Fruit fly (Drosophila melanogaster) whole organism, embryonic: ENCODE results near the gene Drs.

Experiments used
- BtbVII ChIP-seq: fragments of 200-800 bp; sonication (Bioruptor generic); optimal IDR thresholded peaks from 3 replicates; lab custom pipeline; 2017; ENCODE audit warnings: missing biosample characterization, mild to moderate bottlenecking, missing genetic modification characterization
- CG10274 ChIP-seq: fragments of 200-800 bp; sonication (Bioruptor generic); optimal IDR thresholded peaks from 3 replicates; lab custom pipeline; 2017; ENCODE audit warnings: missing biosample characterization, mild to moderate bottlenecking, missing genetic modification characterization
- CG10366 ChIP-seq: fragments of 200-800 bp; sonication (Bioruptor generic); IDR thresholded peaks from 2 replicates; pipeline ENCODE4 v1.3.6; 2022; ENCODE audit warnings: missing biosample characterization, missing genetic modification characterization
- CG10462 ChIP-seq: fragments of 200-800 bp; sonication (Bioruptor generic); optimal IDR thresholded peaks from 2 replicates; lab custom pipeline; 2016; ENCODE audit warnings: missing biosample characterization, missing genetic modification characterization
- CG10979 ChIP-seq: fragments of 200-800 bp; sonication (Bioruptor generic); optimal IDR thresholded peaks from 2 replicates; lab custom pipeline; 2018; ENCODE audit warnings: missing biosample characterization, mild to moderate bottlenecking, missing genetic modification characterization, moderate library complexity
- CG11093 ChIP-seq: fragments of 200-800 bp; sonication (Bioruptor generic); IDR thresholded peaks from 3 replicates; pipeline ENCODE4 v1.3.6; 2022; ENCODE audit warnings: missing biosample characterization, missing genetic modification characterization
- CG11723 ChIP-seq: fragments of 200-800 bp; sonication (Bioruptor generic); optimal IDR thresholded peaks from 2 replicates; lab custom pipeline; 2017; ENCODE audit warnings: missing biosample characterization, mild to moderate bottlenecking, missing genetic modification characterization
- CG13894 ChIP-seq: fragments of 200-800 bp; sonication (Bioruptor generic); optimal IDR thresholded peaks from 3 replicates; lab custom pipeline; 2018; ENCODE audit warnings: missing biosample characterization, mild to moderate bottlenecking, missing genetic modification characterization, moderate library complexity
- CG14965 ChIP-seq: fragments of 200-800 bp; sonication (Bioruptor generic); optimal IDR thresholded peaks from 2 replicates; lab custom pipeline; 2016; ENCODE audit warnings: missing biosample characterization, missing genetic modification characterization, borderline replicate concordance
- CG17912 ChIP-seq: fragments of 200-800 bp; sonication (Bioruptor generic); optimal IDR thresholded peaks from 2 replicates; lab custom pipeline; 2018; ENCODE audit warnings: missing biosample characterization, mild to moderate bottlenecking, missing genetic modification characterization
- CG18011 ChIP-seq: fragments of 200-800 bp; sonication (Bioruptor generic); optimal IDR thresholded peaks from 2 replicates; lab custom pipeline; 2017; ENCODE audit warnings: missing biosample characterization, missing genetic modification characterization, mild to moderate bottlenecking, moderate library complexity, missing genotype
- CG1832 ChIP-seq: fragments of 200-800 bp; sonication (Bioruptor generic); optimal IDR thresholded peaks from 2 replicates; lab custom pipeline; 2017; ENCODE audit warnings: missing biosample characterization, mild to moderate bottlenecking, missing genetic modification characterization, inconsistent platforms
- CG18619 ChIP-seq: fragments of 200-800 bp; sonication (Bioruptor generic); optimal IDR thresholded peaks from 3 replicates; lab custom pipeline; 2017; ENCODE audit warnings: missing biosample characterization, mild to moderate bottlenecking, missing genetic modification characterization
- CG30020 ChIP-seq: fragments of 200-800 bp; optimal IDR thresholded peaks from 2 replicates; lab custom pipeline; 2019; ENCODE audit warnings: missing biosample characterization, mild to moderate bottlenecking, missing genetic modification characterization, moderate library complexity
- CG30403 ChIP-seq: fragments of 200-800 bp; sonication (Bioruptor generic); optimal IDR thresholded peaks from 3 replicates; lab custom pipeline; 2016; ENCODE audit warnings: missing biosample characterization, missing genetic modification characterization
- CG3407 ChIP-seq: fragments of 200-800 bp; sonication (Bioruptor generic); optimal IDR thresholded peaks from 2 replicates; lab custom pipeline; 2018; ENCODE audit warnings: missing biosample characterization, mild to moderate bottlenecking, missing genetic modification characterization
- CG3995 ChIP-seq: fragments of 200-800 bp; sonication (Bioruptor generic); optimal IDR thresholded peaks from 3 replicates; lab custom pipeline; 2016; ENCODE audit warnings: missing biosample characterization, missing genetic modification characterization
- CG6254 ChIP-seq: fragments of 200-800 bp; sonication (Bioruptor generic); optimal IDR thresholded peaks from 3 replicates; lab custom pipeline; 2017; ENCODE audit warnings: mild to moderate bottlenecking, missing biosample characterization, missing genetic modification reagents, missing genetic modification characterization
- CG6272 ChIP-seq: fragments of 200-800 bp; sonication (Bioruptor generic); IDR thresholded peaks from 2 replicates; pipeline ENCODE4 v1.3.6; 2022; ENCODE audit warnings: missing biosample characterization, missing genetic modification characterization
- CG8290 ChIP-seq, 3 experiments: fragments of 200-800 bp; sonication (Bioruptor generic); optimal IDR thresholded peaks; 2 replicates each; lab custom pipeline; 2016 to 2019; ENCODE audit warnings: missing biosample characterization in 3 of 3, missing genetic modification characterization in 3 of 3, mild to moderate bottlenecking in 2 of 3, moderate library complexity in 1 of 3
- CG8359 ChIP-seq: fragments of 200-800 bp; sonication (Bioruptor generic); optimal IDR thresholded peaks from 2 replicates; lab custom pipeline; 2017; ENCODE audit warnings: missing biosample characterization, mild to moderate bottlenecking, missing genetic modification characterization, borderline replicate concordance
- CG8944 ChIP-seq: fragments of 200-800 bp; sonication (Bioruptor generic); optimal IDR thresholded peaks from 3 replicates; lab custom pipeline; 2016; ENCODE audit warnings: missing biosample characterization, missing genetic modification characterization
- CG9215 ChIP-seq: fragments of 200-800 bp; sonication (Bioruptor generic); IDR thresholded peaks from 2 replicates; pipeline ENCODE4 v1.3.6; 2022; ENCODE audit warnings: missing biosample characterization, missing genetic modification characterization
- CG9727 ChIP-seq: fragments of 200-800 bp; sonication (Bioruptor generic); optimal IDR thresholded peaks from 3 replicates; lab custom pipeline; 2017; ENCODE audit warnings: missing biosample characterization, mild to moderate bottlenecking, missing genetic modification characterization
- CkIIα-i1 ChIP-seq: fragments of 200-800 bp; sonication (Bioruptor generic); IDR thresholded peaks from 2 replicates; pipeline ENCODE4 v1.3.6; 2022; ENCODE audit warnings: missing biosample characterization, missing genetic modification characterization
- Dbx ChIP-seq: fragments of 200-800 bp; sonication (Bioruptor generic); IDR thresholded peaks from 3 replicates; pipeline ENCODE4 v1.3.6; 2022; ENCODE audit warnings: missing biosample characterization, missing genetic modification characterization
- Fer1 ChIP-seq: fragments of 200-800 bp; sonication (Bioruptor generic); optimal IDR thresholded peaks from 2 replicates; lab custom pipeline; 2017; ENCODE audit warnings: missing biosample characterization, mild to moderate bottlenecking, missing genetic modification characterization
- Fer3 ChIP-seq: fragments of 200-800 bp; sonication (Bioruptor generic); optimal IDR thresholded peaks from 2 replicates; lab custom pipeline; 2018; ENCODE audit warnings: missing biosample characterization, mild to moderate bottlenecking, missing genetic modification characterization, moderate library complexity
- HHEX ChIP-seq: fragments of 200-800 bp; sonication (Bioruptor generic); optimal IDR thresholded peaks from 3 replicates; lab custom pipeline; 2017; ENCODE audit warnings: missing biosample characterization, mild to moderate bottlenecking, missing genetic modification characterization, missing genetic modification reagents
- Hsf ChIP-seq: fragments of 200-800 bp; sonication (Bioruptor generic); optimal IDR thresholded peaks from 3 replicates; lab custom pipeline; 2016; ENCODE audit warnings: missing biosample characterization, missing genetic modification characterization
- Nf-YB ChIP-seq: fragments of 200-800 bp; sonication (Bioruptor generic); optimal IDR thresholded peaks from 3 replicates; lab custom pipeline; 2019; ENCODE audit warnings: missing biosample characterization, mild to moderate bottlenecking, missing genetic modification characterization, moderate library complexity
- Six4 ChIP-seq: fragments of 200-800 bp; sonication (Bioruptor generic); optimal IDR thresholded peaks from 2 replicates; lab custom pipeline; 2016; ENCODE audit warnings: missing biosample characterization, missing genetic modification characterization
- Sry-δ ChIP-seq: fragments of 200-800 bp; sonication (Bioruptor generic); optimal IDR thresholded peaks from 2 replicates; lab custom pipeline; 2016; ENCODE audit warnings: missing biosample characterization, missing genetic modification characterization
- TFAM ChIP-seq: fragments of 200-800 bp; sonication (Bioruptor generic); optimal IDR thresholded peaks from 2 replicates; lab custom pipeline; 2017; ENCODE audit warnings: missing biosample characterization, missing genetic modification characterization, inconsistent platforms
- corto ChIP-seq: fragments of 200-800 bp; sonication (Bioruptor generic); optimal IDR thresholded peaks from 2 replicates; lab custom pipeline; 2016; ENCODE audit warnings: missing biosample characterization, mild to moderate bottlenecking, missing genetic modification characterization, moderate library complexity
- cwo ChIP-seq: fragments of 200-800 bp; sonication (Bioruptor generic); optimal IDR thresholded peaks from 3 replicates; lab custom pipeline; 2017; ENCODE audit warnings: missing biosample characterization, missing genetic modification characterization, mild to moderate bottlenecking, moderate library complexity, missing genetic modification reagents
- en ChIP-seq: fragments of 200-800 bp; sonication (Bioruptor generic); optimal IDR thresholded peaks from 2 replicates; lab custom pipeline; 2016; ENCODE audit warnings: missing biosample characterization, missing genetic modification characterization
- fd102C ChIP-seq: fragments of 200-800 bp; sonication (Bioruptor generic); optimal IDR thresholded peaks from 2 replicates; lab custom pipeline; 2018; ENCODE audit warnings: missing biosample characterization, mild to moderate bottlenecking, missing genetic modification characterization, moderate library complexity
- gcm2 ChIP-seq: fragments of 200-800 bp; sonication (Bioruptor generic); optimal IDR thresholded peaks from 2 replicates; lab custom pipeline; 2016; ENCODE audit warnings: missing biosample characterization, missing genetic modification characterization
- inv ChIP-seq: fragments of 200-800 bp; sonication (Bioruptor generic); IDR thresholded peaks from 2 replicates; pipeline ENCODE4 v1.3.6; 2022; ENCODE audit warnings: missing biosample characterization, missing genetic modification characterization; ENCODE audit not compliant: partially characterized antibody
- org-1 ChIP-seq: fragments of 200-800 bp; sonication (Bioruptor generic); optimal IDR thresholded peaks from 2 replicates; lab custom pipeline; 2017; ENCODE audit warnings: missing biosample characterization, missing genetic modification characterization
- otp ChIP-seq: fragments of 200-800 bp; sonication (Bioruptor generic); IDR thresholded peaks from 3 replicates; pipeline ENCODE4, ENCODE4 v1.3.6; 2022; ENCODE audit warnings: missing biosample characterization, missing genetic modification characterization
- pan ChIP-seq, 4 experiments: fragments of >200 bp in 3 of 4; fragments of 200-800 bp in 1 of 4; sonication (Bioruptor generic) in 1 of 4; optimal IDR thresholded peaks in 3 of 4; IDR thresholded peaks in 1 of 4; 2 replicates each; pipeline versions ENCODE4 v1.3.6 to Lab custom; 2017 to 2022; ENCODE audit warnings: missing biosample characterization in 2 of 4, missing genetic modification characterization in 2 of 4, mixed read lengths in 1 of 4
- ranshi ChIP-seq: fragments of 200-800 bp; sonication (Bioruptor generic); IDR thresholded peaks from 2 replicates; pipeline ENCODE4 v1.3.6; 2022; ENCODE audit warnings: missing biosample characterization, missing genetic modification characterization
- ro ChIP-seq: fragments of 200-800 bp; sonication (Bioruptor generic); IDR thresholded peaks from 2 replicates; pipeline ENCODE4 v1.3.6; 2022; ENCODE audit warnings: missing biosample characterization, missing genetic modification characterization
- tin ChIP-seq: fragments of 200-800 bp; sonication (Bioruptor generic); optimal IDR thresholded peaks from 3 replicates; lab custom pipeline; 2016; ENCODE audit warnings: missing biosample characterization, missing genetic modification characterization
- trem ChIP-seq: fragments of 200-800 bp; optimal IDR thresholded peaks from 3 replicates; lab custom pipeline; 2019; ENCODE audit warnings: missing biosample characterization, mild to moderate bottlenecking, missing genetic modification characterization, moderate library complexity

The Drs gene

DNA sequence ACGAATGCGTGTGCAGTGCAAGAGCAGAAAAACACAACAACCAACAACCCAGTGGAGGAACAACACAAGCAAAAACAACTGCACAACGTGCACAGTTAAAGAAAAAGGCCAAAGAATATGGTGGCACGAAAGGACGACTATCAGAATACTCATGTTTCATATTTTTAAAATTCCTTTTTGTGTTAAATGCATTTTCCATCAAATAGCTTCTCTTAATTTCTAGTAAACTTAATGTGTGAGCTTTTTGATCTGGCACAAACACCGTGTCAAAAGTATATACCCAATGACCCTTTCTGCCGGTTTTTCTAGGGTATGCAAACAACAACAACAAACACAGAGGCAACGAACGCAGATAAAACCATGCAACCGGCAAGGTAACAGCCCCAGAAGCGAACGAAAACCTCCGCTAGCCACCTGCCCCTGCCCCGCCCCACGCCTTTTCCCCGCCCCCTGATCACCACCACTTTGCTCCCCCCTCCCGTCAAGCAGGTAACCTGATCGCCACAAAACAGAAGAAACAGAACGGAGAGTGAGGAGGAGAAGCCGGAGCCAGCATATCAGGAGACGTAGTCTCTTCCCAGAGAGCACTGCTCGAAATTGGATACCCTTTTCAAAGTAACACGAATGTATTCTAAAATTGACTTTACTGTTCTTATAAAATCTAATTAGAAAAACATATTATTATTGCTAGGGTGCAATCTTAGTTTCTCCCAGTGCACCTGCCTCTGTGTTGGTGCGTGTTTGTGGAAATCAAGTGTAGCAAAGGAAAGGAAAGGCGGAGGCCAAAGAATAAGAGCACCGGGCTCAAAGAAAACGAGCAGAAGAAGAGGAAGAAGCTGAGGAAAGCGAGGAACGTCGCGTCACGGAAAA lies 25.7 kb downstream of the Drs start (continued):
- peak; percentile 96 for TF ChIP-seq CG10979 (tag; lab: Kevin White, UChicago)
- TF ChIP-seq CG3407 = peak; percentile 82
- TF ChIP-seq Fer3 = peak; percentile 30
- no peak for TF ChIP-seq CG13894
- peak; percentile 86 for TF ChIP-seq trem (tag; lab: Kevin White, UChicago)
- TF ChIP-seq CG8290 (GFP tag; optimal IDR thresholded peaks at IDR 0.05; lab: Kevin White, UChicago) = peak; percentile 90
- TF ChIP-seq CG8290 (tag; optimal IDR thresholded peaks at IDR 0.05; lab: Kevin White, UChicago) = peak; percentile 69 to 79
- TF ChIP-seq CkIIα-i1 (GFP tag; lab: Robert Waterston, UW) = no peak
- TF ChIP-seq CG14965 (GFP tag; lab: Kevin White, UChicago) = peak; percentile 83
- peak; percentile 93 for TF ChIP-seq Hsf
- TF ChIP-seq ro (GFP tag; lab: Robert Waterston, UW) = peak; percentile 59
- TF ChIP-seq CG3995 = no peak
- peak; percentile 91 for TF ChIP-seq ranshi (GFP tag; lab: Robert Waterston, UW)
- TF ChIP-seq CG11093 (GFP tag; lab: Robert Waterston, UW) = peak; percentile 90
- peak; percentile 72 for TF ChIP-seq HHEX (GFP tag; lab: Kevin White, UChicago)
- TF ChIP-seq CG9215 (GFP tag; lab: Robert Waterston, UW) = peak; percentile 50
- peak; percentile 93 for TF ChIP-seq tin (GFP tag; lab: Kevin White, UChicago)
- peak; percentile 85 for TF ChIP-seq corto (GFP tag; lab: Kevin White, UChicago)
- TF ChIP-seq TFAM (GFP tag; lab: Kevin White, UChicago) = peak; percentile 73
- peak; percentile 85 for TF ChIP-seq gcm2 (GFP tag; lab: Kevin White, UChicago)
- peak; percentile 86 for TF ChIP-seq CG6254 (GFP tag; lab: Kevin White, UChicago)
- peak; percentile 88 for TF ChIP-seq CG6272 (GFP tag; lab: Robert Waterston, UW)
- TF ChIP-seq Dbx (GFP tag; lab: Robert Waterston, UW) = no peak
- TF ChIP-seq CG1832 = no peak

DNA sequence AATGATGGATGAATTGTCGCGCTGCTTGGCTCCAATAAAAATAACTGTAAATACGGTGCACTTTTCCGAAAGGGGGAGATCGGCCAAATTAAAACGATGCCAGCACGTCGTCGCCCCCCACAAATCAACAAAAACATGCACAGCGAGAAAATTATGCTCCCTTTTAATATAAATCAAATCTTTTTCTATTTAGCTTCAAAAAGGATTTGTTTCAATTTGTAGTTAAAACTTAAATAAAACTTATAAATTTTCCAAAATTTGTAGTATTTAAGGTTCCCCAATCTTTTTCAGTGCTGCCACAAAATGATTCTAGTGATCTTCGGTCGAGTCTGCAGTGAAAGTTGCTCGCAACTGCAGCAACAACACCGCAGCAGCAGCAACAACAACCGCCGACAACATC lies 26.7 kb downstream of the Drs start:
- TF ChIP-seq CG30403 (peak; percentile 82), CG30020 (peak; percentile 74), inv (GFP tag; lab: Robert Waterston, UW) (no peak), CG9727 (GFP tag; lab: Kevin White, UChicago) (peak; percentile 93), Nf-YB (GFP tag; lab: Kevin White, UChicago) (peak; percentile 77), Sry-δ (GFP tag; lab: Kevin White, UChicago) (peak; percentile 40), org-1 (GFP tag; lab: Kevin White, UChicago) (peak; percentile 44), Six4 (GFP tag; lab: Kevin White, UChicago) (peak; percentile 92), CG10274 (peak; percentile 22), CG18619 (GFP tag; lab: Kevin White, UChicago) (peak; percentile 71), CG10366 (GFP tag; lab: Robert Waterston, UW) (peak; percentile 76), pan (optimal IDR thresholded peaks at IDR 0.05; lab: Kevin White, UChicago) (no peak), pan (GFP tag; optimal IDR thresholded peaks at IDR 0.05 in 1 of 2, IDR thresholded peaks at IDR 0.05 in 1 of 2) (peak in 1 of 2 experiments; percentile 70), CG11723 (GFP tag; lab: Kevin White, UChicago) (peak; percentile 84), cwo (GFP tag; lab: Kevin White, UChicago) (peak; percentile 9), otp (GFP tag; lab: Robert Waterston, UW) (peak; percentile 90), en (GFP tag; lab: Kevin White, UChicago) (peak; percentile 49), Fer1 (GFP tag; lab: Kevin White, UChicago) (peak; percentile 26), CG8359 (GFP tag; lab: Kevin White, UChicago) (peak; percentile 88), CG18011 (no peak), CG17912 (GFP tag; lab: Kevin White, UChicago) (no peak), CG8944 (GFP tag; lab: Kevin White, UChicago) (peak; percentile 76), fd102C (GFP tag; lab: Kevin White, UChicago) (no peak), BtbVII (GFP tag; lab: Kevin White, UChicago) (peak; percentile 60), CG10462 (GFP tag; lab: Kevin White, UChicago) (peak; percentile 87)
